Worm (Caenorhabditis elegans) whole organism, late embryonic: ENCODE results near the gene gen-1.

Source experiments
- C38D4.7 ChIP-seq: fragments of 200-800 bp; sonication (Bioruptor generic); optimal IDR thresholded peaks from 2 replicates; lab custom pipeline; 2018; ENCODE audit warnings: mild to moderate bottlenecking, missing genetic modification characterization, moderate library complexity, missing compliant biosample characterization
- K02D7.2 ChIP-seq: sonication (generic microtip); optimal IDR thresholded peaks from 2 replicates; lab custom pipeline; 2017; ENCODE audit warnings: mild to moderate bottlenecking, missing genetic modification characterization, missing compliant biosample characterization
- K09A11.1 ChIP-seq: sonication (generic microtip); optimal IDR thresholded peaks from 2 replicates; lab custom pipeline; 2017; ENCODE audit warnings: antibody characterized with exemption, mild to moderate bottlenecking, missing genetic modification characterization, missing compliant biosample characterization; ENCODE audit not compliant: insufficient read depth
- Y22D7AL.16 ChIP-seq: sonication (generic microtip); optimal IDR thresholded peaks from 2 replicates; lab custom pipeline; 2016; ENCODE audit warnings: missing genetic modification characterization, missing compliant biosample characterization
- ahr-1 ChIP-seq: sonication (generic microtip); optimal IDR thresholded peaks from 2 replicates; lab custom pipeline; 2016; ENCODE audit warnings: missing genetic modification characterization, missing compliant biosample characterization
- ceh-18 ChIP-seq: sonication (generic microtip); optimal IDR thresholded peaks from 2 replicates; lab custom pipeline; 2016; ENCODE audit warnings: missing genetic modification characterization, missing compliant biosample characterization
- ceh-19 ChIP-seq: fragments of 200-800 bp; sonication (Bioruptor generic); optimal IDR thresholded peaks from 2 replicates; lab custom pipeline; 2018; ENCODE audit warnings: mild to moderate bottlenecking, missing genetic modification characterization, missing compliant biosample characterization
- ceh-2 ChIP-seq: sonication (generic microtip); optimal IDR thresholded peaks from 2 replicates; lab custom pipeline; 2016; ENCODE audit warnings: missing genotype, missing genetic modification characterization, missing compliant biosample characterization
- ceh-22 ChIP-seq: sonication (generic microtip); optimal IDR thresholded peaks from 2 replicates; lab custom pipeline; 2017; ENCODE audit warnings: missing biosample characterization, missing genetic modification characterization
- ceh-24 ChIP-seq: sonication (generic microtip); optimal IDR thresholded peaks from 2 replicates; lab custom pipeline; 2016; ENCODE audit warnings: mild to moderate bottlenecking, missing genetic modification characterization, missing compliant biosample characterization
- ceh-31 ChIP-seq: sonication (generic microtip); optimal IDR thresholded peaks from 2 replicates; lab custom pipeline; 2016; ENCODE audit warnings: missing genetic modification characterization, missing compliant biosample characterization
- ceh-34 ChIP-seq: sonication (generic microtip); optimal IDR thresholded peaks from 2 replicates; lab custom pipeline; 2016; ENCODE audit warnings: mild to moderate bottlenecking, missing genetic modification characterization, missing compliant biosample characterization
- ceh-45 ChIP-seq: fragments of 200-800 bp; sonication (Bioruptor generic); IDR thresholded peaks from 2 replicates; pipeline ENCODE4 v1.3.6; 2022; ENCODE audit warnings: missing genetic modification reagents, missing genetic modification characterization, missing compliant biosample characterization
- ceh-48 ChIP-seq: sonication (generic microtip); optimal IDR thresholded peaks from 2 replicates; lab custom pipeline; 2016; ENCODE audit warnings: missing genetic modification characterization, inconsistent platforms, missing compliant biosample characterization
- dmd-4 ChIP-seq: sonication (generic microtip); optimal IDR thresholded peaks from 2 replicates; lab custom pipeline; 2016; ENCODE audit warnings: borderline replicate concordance, missing genetic modification characterization, missing compliant biosample characterization
- dve-1 ChIP-seq: sonication (generic microtip); optimal IDR thresholded peaks from 2 replicates; lab custom pipeline; 2017; ENCODE audit warnings: antibody characterized with exemption, mild to moderate bottlenecking, missing genetic modification characterization, missing compliant biosample characterization
- elt-4 ChIP-seq: sonication (generic microtip); optimal IDR thresholded peaks from 2 replicates; lab custom pipeline; 2016; ENCODE audit warnings: missing genetic modification characterization, missing compliant biosample characterization
- ets-4 ChIP-seq: sonication (generic microtip); optimal IDR thresholded peaks from 2 replicates; lab custom pipeline; 2016; ENCODE audit warnings: missing genetic modification characterization, missing compliant biosample characterization
- fax-1 ChIP-seq: sonication (generic microtip); optimal IDR thresholded peaks from 2 replicates; lab custom pipeline; 2016; ENCODE audit warnings: missing genotype, missing genetic modification characterization, missing compliant biosample characterization
- fkh-6 ChIP-seq: sonication (generic microtip); optimal IDR thresholded peaks from 2 replicates; lab custom pipeline; 2016; ENCODE audit warnings: missing genetic modification characterization, missing compliant biosample characterization
- hlh-13 ChIP-seq: fragments of 200-800 bp; sonication (Bioruptor generic); optimal IDR thresholded peaks from 2 replicates; lab custom pipeline; 2018; ENCODE audit warnings: mild to moderate bottlenecking, missing genetic modification characterization, missing compliant biosample characterization
- hlh-8 ChIP-seq: sonication (generic microtip); optimal IDR thresholded peaks from 2 replicates; lab custom pipeline; 2016; ENCODE audit warnings: missing genotype, missing genetic modification characterization, missing compliant biosample characterization
- lim-6 ChIP-seq: sonication (generic microtip); optimal IDR thresholded peaks from 2 replicates; lab custom pipeline; 2016; ENCODE audit warnings: missing genetic modification characterization, missing compliant biosample characterization
- lin-11 ChIP-seq: fragments of 200-800 bp; sonication (Bioruptor generic); optimal IDR thresholded peaks from 2 replicates; lab custom pipeline; 2018; ENCODE audit warnings: mild to moderate bottlenecking, missing genetic modification characterization, missing compliant biosample characterization
- madf-2 ChIP-seq: sonication (generic microtip); optimal IDR thresholded peaks from 2 replicates; lab custom pipeline; 2017; ENCODE audit warnings: missing genetic modification characterization, missing compliant biosample characterization
- mec-3 ChIP-seq: sonication (generic microtip); optimal IDR thresholded peaks from 2 replicates; lab custom pipeline; 2016; ENCODE audit warnings: borderline replicate concordance, missing genetic modification characterization, missing compliant biosample characterization
- nhr-11 ChIP-seq: fragments of 150-350 bp; optimal IDR thresholded peaks from 2 replicates; lab custom pipeline; 2014; ENCODE audit warnings: missing biosample characterization, missing genetic modification characterization
- nhr-232 ChIP-seq: sonication (generic microtip); optimal IDR thresholded peaks from 2 replicates; lab custom pipeline; 2016; ENCODE audit warnings: missing genetic modification characterization, missing compliant biosample characterization
- pat-9 ChIP-seq: fragments of 200-800 bp; sonication (Bioruptor generic); optimal IDR thresholded peaks from 2 replicates; lab custom pipeline; 2018; ENCODE audit warnings: mild to moderate bottlenecking, missing genetic modification characterization, moderate library complexity, missing compliant biosample characterization
- pax-1 ChIP-seq: fragments of 150-350 bp; optimal IDR thresholded peaks from 2 replicates; lab custom pipeline; 2014; ENCODE audit warnings: missing biosample characterization, missing genetic modification characterization
- pha-2 ChIP-seq: sonication (generic microtip); optimal IDR thresholded peaks from 2 replicates; lab custom pipeline; 2017; ENCODE audit warnings: mild to moderate bottlenecking, missing genetic modification characterization, missing compliant biosample characterization
- pha-4 ChIP-seq: fragments of 150-350 bp; optimal IDR thresholded peaks from 2 replicates; lab custom pipeline; 2018; ENCODE audit warnings: missing biosample characterization, missing genetic modification reagents, missing genetic modification characterization
- sdc-2 ChIP-seq: sonication (generic microtip); optimal IDR thresholded peaks from 2 replicates; lab custom pipeline; 2016; ENCODE audit warnings: missing genotype, missing genetic modification characterization, missing compliant biosample characterization
- sox-2 ChIP-seq: fragments of 200-800 bp; sonication (Bioruptor generic); IDR thresholded peaks from 2 replicates; pipeline ENCODE4 v1.3.6; 2022; ENCODE audit warnings: missing genetic modification reagents, missing genetic modification characterization, missing compliant biosample characterization
- sox-4 ChIP-seq: sonication (generic microtip); optimal IDR thresholded peaks from 2 replicates; lab custom pipeline; 2017; ENCODE audit warnings: mild to moderate bottlenecking, missing genetic modification characterization, inconsistent platforms, missing compliant biosample characterization
- syd-9 ChIP-seq: sonication (generic microtip); optimal IDR thresholded peaks from 2 replicates; lab custom pipeline; 2016; ENCODE audit warnings: mild to moderate bottlenecking, missing genetic modification characterization, moderate library complexity, missing compliant biosample characterization
- tbx-7 ChIP-seq: sonication (generic microtip); optimal IDR thresholded peaks from 2 replicates; lab custom pipeline; 2016; ENCODE audit warnings: missing genotype, missing genetic modification characterization, missing compliant biosample characterization
- ttx-3 ChIP-seq: sonication (generic microtip); optimal IDR thresholded peaks from 2 replicates; lab custom pipeline; 2016; ENCODE audit warnings: missing genetic modification reagents, missing genetic modification characterization, missing compliant biosample characterization
- unc-42 ChIP-seq: sonication (generic microtip); optimal IDR thresholded peaks from 2 replicates; lab custom pipeline; 2016; ENCODE audit warnings: missing genotype, missing genetic modification characterization, missing compliant biosample characterization
- unc-55 ChIP-seq: sonication (generic microtip); optimal IDR thresholded peaks from 2 replicates; lab custom pipeline; 2017; ENCODE audit warnings: missing biosample characterization, missing genetic modification reagents, missing genetic modification characterization

gen-1 gene

DNA sequence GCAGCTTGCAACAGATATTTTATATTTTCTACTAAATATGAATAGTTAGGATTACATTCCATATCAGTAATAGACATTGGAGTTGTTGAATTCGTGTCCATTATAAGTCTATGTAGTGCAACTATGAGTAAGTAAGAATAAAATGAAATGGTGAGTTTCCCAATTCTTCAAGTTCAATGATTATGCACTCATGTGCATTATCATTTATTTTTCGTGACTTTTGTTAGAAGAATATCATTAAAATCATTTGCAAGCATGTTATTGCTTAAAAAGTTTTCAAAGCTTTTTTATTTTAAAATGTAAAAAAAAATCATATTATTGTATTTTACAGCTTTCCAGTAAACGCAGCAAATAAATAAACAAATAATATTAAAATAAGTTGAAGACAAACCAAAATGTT lies 8.7 kb upstream of the gen-1 start, which contains the start of gene srg-9:
Gene srg-9, minus strand, starts transcription at position 101 of the 400 bp plus-strand sequence.
- TF ChIP-seq ceh-19 (GFP tag; lab: Kevin White, UChicago): no peak
- no peak for TF ChIP-seq hlh-8
- no peak for TF ChIP-seq pat-9 (tag; lab: Kevin White, UChicago)
- no peak for TF ChIP-seq nhr-232 (tag; lab: Kevin White, UChicago)
- TF ChIP-seq pax-1: no peak
- no peak for TF ChIP-seq sdc-2 (tag; lab: Kevin White, UChicago)
- TF ChIP-seq ceh-31 (tag; lab: Kevin White, UChicago): no peak
- TF ChIP-seq ceh-24 (tag; lab: Kevin White, UChicago): no peak
- no peak for TF ChIP-seq ceh-45 (GFP tag; lab: Robert Waterston, UW)
- TF ChIP-seq dve-1 (tag; lab: Kevin White, UChicago): no peak
- no peak for TF ChIP-seq sox-2
- TF ChIP-seq ttx-3 (tag; lab: Kevin White, UChicago): no peak
- no peak for TF ChIP-seq fax-1 (tag; lab: Kevin White, UChicago)
- TF ChIP-seq tbx-7: no peak
- TF ChIP-seq pha-4 (tag; lab: Kevin White, UChicago): no peak
- TF ChIP-seq pha-2 (tag; lab: Kevin White, UChicago): no peak
- TF ChIP-seq madf-2: no peak
- TF ChIP-seq, all 69 proteins: peak for 0

DNA sequence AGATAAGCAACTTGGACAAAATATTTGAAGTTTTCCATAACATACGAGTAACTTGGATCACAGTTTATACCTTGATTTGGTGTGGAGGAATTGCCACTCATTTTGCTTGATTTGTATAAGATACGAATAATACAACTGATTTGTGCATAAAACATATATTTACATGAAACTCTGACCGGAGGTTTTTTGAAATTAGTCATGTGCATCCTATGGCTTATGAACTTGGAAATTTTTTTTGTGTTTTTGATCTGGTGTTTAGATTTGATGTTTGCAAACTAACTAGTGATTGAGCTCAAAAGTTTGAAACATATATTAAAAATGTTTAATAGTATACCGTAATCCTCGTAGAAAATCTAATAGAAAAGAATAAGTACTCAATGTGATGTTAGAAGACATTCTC lies 6.8 kb upstream of the gen-1 start, which contains the start of gene srg-8:
Gene srg-8, minus strand, starts transcription at position 101 of the 400 bp plus-strand sequence.
- TF ChIP-seq syd-9 (no peak), unc-42 (tag; lab: Kevin White, UChicago) (no peak), pha-4 (tag; lab: Kevin White, UChicago) (no peak), lim-6 (tag; lab: Kevin White, UChicago) (no peak), dmd-4 (tag; lab: Kevin White, UChicago) (no peak), nhr-232 (tag; lab: Kevin White, UChicago) (no peak), hlh-13 (GFP tag; lab: Kevin White, UChicago) (no peak), unc-55 (GFP tag; lab: Kevin White, UChicago) (no peak), C38D4.7 (GFP tag; lab: Kevin White, UChicago) (no peak), tbx-7 (no peak)

DNA sequence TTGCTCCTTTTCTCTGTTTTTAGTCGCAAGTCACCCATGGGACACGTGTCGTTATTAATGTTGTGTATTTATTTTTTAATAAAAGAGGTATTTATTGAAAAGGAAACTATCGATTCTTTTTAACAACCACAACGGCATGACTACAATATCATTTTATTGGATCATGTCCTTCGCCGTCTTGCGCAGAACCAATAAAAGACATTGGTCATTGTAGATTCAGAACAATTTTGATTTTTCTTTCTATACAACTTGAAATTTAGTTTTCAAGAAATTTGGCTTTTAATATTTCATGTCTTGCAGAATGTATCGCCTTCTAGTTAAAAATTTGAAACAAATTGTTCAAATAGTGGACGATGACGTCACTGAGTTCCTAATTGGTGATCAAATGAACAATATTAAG lies 3.6 kb upstream of the gen-1 start, which contains the start of gene amdh-1:
Gene amdh-1, plus strand, starts transcription at position 301 of the 400 bp plus-strand sequence.
- TF ChIP-seq ceh-34 (tag; lab: Kevin White, UChicago) (no peak), ets-4 (no peak), mec-3 (tag; lab: Kevin White, UChicago) (no peak), ceh-22 (tag; lab: Kevin White, UChicago) (no peak), ceh-18 (no peak), lim-6 (tag; lab: Kevin White, UChicago) (no peak), fkh-6 (tag; lab: Kevin White, UChicago) (no peak), nhr-11 (tag; lab: Kevin White, UChicago) (no peak), K02D7.2 (tag; lab: Kevin White, UChicago) (no peak), elt-4 (tag; lab: Kevin White, UChicago) (no peak), madf-2 (no peak), sox-4 (tag; lab: Kevin White, UChicago) (no peak), sdc-2 (tag; lab: Kevin White, UChicago) (no peak), ahr-1 (tag; lab: Kevin White, UChicago) (no peak), Y22D7AL.16 (tag; lab: Kevin White, UChicago) (no peak), ceh-48 (no peak), nhr-232 (tag; lab: Kevin White, UChicago) (no peak)
- TF ChIP-seq, all 69 proteins: peak for 0

DNA sequence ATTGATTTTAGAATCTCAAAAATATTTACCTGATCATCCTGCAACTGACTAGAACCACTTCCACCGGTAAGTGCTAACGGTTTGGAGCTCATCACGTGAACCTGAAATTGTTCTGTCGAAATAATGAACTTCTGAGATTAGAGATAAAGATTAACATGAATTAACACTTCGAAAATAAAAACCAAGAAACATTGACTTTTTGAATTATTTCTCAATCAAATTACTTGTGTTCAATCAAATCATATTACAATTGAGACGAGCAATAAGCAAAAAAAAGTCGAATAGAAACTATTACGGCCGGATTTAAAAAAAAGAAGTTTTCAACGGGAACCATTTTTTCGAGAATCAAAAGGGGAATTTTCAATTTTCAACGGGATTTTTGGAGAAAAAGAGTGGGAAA lies 2.2 kb downstream of the gen-1 start, which contains the start of gene bcas-2:
Gene bcas-2, minus strand, starts transcription at position 101 of the 400 bp plus-strand sequence.
- TF ChIP-seq ceh-2 (tag; lab: Kevin White, UChicago) (no peak), K02D7.2 (tag; lab: Kevin White, UChicago) (no peak), K09A11.1 (tag; lab: Kevin White, UChicago) (no peak), lin-11 (tag; lab: Kevin White, UChicago) (no peak)
